Worm (Caenorhabditis elegans) whole organism, L4 larva: ENCODE measurements around the gene aakb-2.

ENCODE experiments used
- D1046.2 ChIP-seq: fragments of 200-800 bp; sonication (Bioruptor generic); IDR thresholded peaks from 2 replicates; pipeline ENCODE4 v1.3.6; 2022; ENCODE audit warnings: missing genetic modification characterization, missing compliant biosample characterization
- F26F4.8 ChIP-seq: fragments of 200-800 bp; sonication (Bioruptor generic); conservative IDR thresholded peaks from 2 replicates; pipeline ENCODE4 v1.3.6; 2022; ENCODE audit warnings: missing genetic modification characterization, missing compliant biosample characterization
- F44E2.7 ChIP-seq: fragments of 200-800 bp; sonication (Bioruptor generic); IDR thresholded peaks from 2 replicates; pipeline ENCODE4 v2.1.2; 2022; ENCODE audit warnings: missing genetic modification characterization, missing compliant biosample characterization
- Y48G9A.11 ChIP-seq: fragments of 200-800 bp; sonication (Bioruptor generic); IDR thresholded peaks from 2 replicates; pipeline ENCODE4 v1.3.6; 2022; ENCODE audit warnings: missing genetic modification reagents, missing genetic modification characterization, missing compliant biosample characterization
- ZK337.2 ChIP-seq: fragments of 200-800 bp; sonication (Bioruptor generic); IDR thresholded peaks from 2 replicates; pipeline ENCODE4 v1.3.6; 2022; ENCODE audit warnings: missing genetic modification reagents, missing genetic modification characterization, missing compliant biosample characterization
- ama-1 ChIP-seq: fragments of 150-350 bp; optimal IDR thresholded peaks from 2 replicates; lab custom pipeline; 2014; ENCODE audit warnings: inconsistent platforms, mixed read lengths
- arid-1 ChIP-seq: fragments of 200-800 bp; sonication (Bioruptor generic); conservative IDR thresholded peaks from 2 replicates; pipeline ENCODE4 v1.3.6; 2022; ENCODE audit warnings: missing genetic modification reagents, missing genetic modification characterization, missing compliant biosample characterization
- attf-4 ChIP-seq: sonication (generic microtip); optimal IDR thresholded peaks from 3 replicates; lab custom pipeline; 2017; ENCODE audit warnings: missing biosample characterization, missing genetic modification characterization
- ceh-20 ChIP-seq: fragments of 200-800 bp; sonication (Bioruptor generic); IDR thresholded peaks from 2 replicates; pipeline ENCODE4 v1.3.6; 2022; ENCODE audit warnings: missing genetic modification reagents, missing genetic modification characterization, missing compliant biosample characterization
- ceh-32 ChIP-seq: sonication (generic microtip); optimal IDR thresholded peaks from 2 replicates; lab custom pipeline; 2016; ENCODE audit warnings: mild to moderate bottlenecking, missing genetic modification characterization, missing compliant biosample characterization; ENCODE audit not compliant: poor library complexity
- ceh-44 ChIP-seq: fragments of 200-800 bp; sonication (Bioruptor generic); IDR thresholded peaks from 2 replicates; pipeline ENCODE4 v1.3.6; 2022; ENCODE audit warnings: missing genetic modification reagents, missing genetic modification characterization, missing compliant biosample characterization
- ceh-62 ChIP-seq: sonication (generic microtip); optimal IDR thresholded peaks from 2 replicates; lab custom pipeline; 2017; ENCODE audit warnings: missing biosample characterization, missing genetic modification characterization
- ces-1 ChIP-seq: fragments of 150-350 bp; sonication (generic microtip); optimal IDR thresholded peaks from 4 replicates; lab custom pipeline; 2014; ENCODE audit warnings: missing biosample characterization, missing genetic modification reagents, missing genetic modification characterization
- ctbp-1 ChIP-seq: fragments of 200-800 bp; sonication (Bioruptor generic); IDR thresholded peaks from 2 replicates; pipeline ENCODE4 v1.3.6; 2022; ENCODE audit warnings: missing genetic modification reagents, missing genetic modification characterization, missing compliant biosample characterization
- daf-12 ChIP-seq: fragments of 150-350 bp; optimal IDR thresholded peaks from 2 replicates; lab custom pipeline; 2014; ENCODE audit warnings: missing biosample characterization, missing genetic modification reagents, missing genetic modification characterization
- daf-16 ChIP-seq, 3 experiments: sonication (generic microtip); optimal IDR thresholded peaks; 2 replicates each; lab custom pipeline; 2016 to 2017; ENCODE audit warnings: missing genetic modification characterization in 3 of 3, missing genetic modification reagents in 3 of 3, mild to moderate bottlenecking in 2 of 3, missing compliant biosample characterization in 2 of 3, missing biosample characterization in 1 of 3, moderate library complexity in 1 of 3
- dmd-8 ChIP-seq: fragments of 200-800 bp; sonication (Bioruptor generic); IDR thresholded peaks from 2 replicates; pipeline ENCODE4 v1.3.6; 2022; ENCODE audit warnings: missing genetic modification characterization, missing compliant biosample characterization
- dmd-9 ChIP-seq: fragments of 200-800 bp; sonication (Bioruptor generic); IDR thresholded peaks from 2 replicates; pipeline ENCODE4 v1.3.6; 2022; ENCODE audit warnings: missing genetic modification reagents, missing genetic modification characterization, missing compliant biosample characterization
- dpl-1 ChIP-seq: fragments of 150-350 bp; optimal IDR thresholded peaks from 2 replicates; lab custom pipeline; 2014; ENCODE audit warnings: missing biosample characterization, missing genetic modification reagents, missing genetic modification characterization
- duxl-1 ChIP-seq: sonication (generic microtip); optimal IDR thresholded peaks from 2 replicates; lab custom pipeline; 2016; ENCODE audit warnings: mild to moderate bottlenecking, missing genetic modification characterization, moderate library complexity, missing compliant biosample characterization; ENCODE audit not compliant: poor library complexity
- dve-1 ChIP-seq: sonication (generic microtip); optimal IDR thresholded peaks from 2 replicates; lab custom pipeline; 2017; ENCODE audit warnings: antibody characterized with exemption, mild to moderate bottlenecking, missing genetic modification characterization, missing compliant biosample characterization; ENCODE audit not compliant: insufficient read depth
- egl-27 ChIP-seq: sonication (generic microtip); optimal IDR thresholded peaks from 3 replicates; lab custom pipeline; 2017; ENCODE audit warnings: missing biosample characterization, missing genetic modification reagents, missing genetic modification characterization
- egl-43 ChIP-seq: fragments of 200-800 bp; sonication (Bioruptor generic); IDR thresholded peaks from 2 replicates; pipeline ENCODE4 v1.3.6; 2022; ENCODE audit warnings: missing genetic modification reagents, missing genetic modification characterization, missing compliant biosample characterization
- fkh-10 ChIP-seq: fragments of 150-350 bp; optimal IDR thresholded peaks from 2 replicates; lab custom pipeline; 2014; ENCODE audit warnings: missing biosample characterization, missing genetic modification reagents, missing genetic modification characterization
- lim-7 ChIP-seq: fragments of 200-800 bp; sonication (Bioruptor generic); IDR thresholded peaks from 2 replicates; pipeline ENCODE4 v1.3.6; 2022; ENCODE audit warnings: missing genetic modification characterization, missing compliant biosample characterization
- lin-1 ChIP-seq: fragments of 200-800 bp; sonication (Bioruptor generic); IDR thresholded peaks from 2 replicates; pipeline ENCODE4 v1.3.6; 2022; ENCODE audit warnings: missing genetic modification reagents, missing genetic modification characterization, missing compliant biosample characterization
- lin-13 ChIP-seq: fragments of 150-350 bp; optimal IDR thresholded peaks from 2 replicates; lab custom pipeline; 2014; ENCODE audit warnings: missing biosample characterization, missing genetic modification reagents, missing genetic modification characterization
- lin-38 ChIP-seq: fragments of 200-800 bp; sonication (Bioruptor generic); IDR thresholded peaks from 2 replicates; pipeline ENCODE4 v1.3.6; 2022; ENCODE audit warnings: missing genetic modification reagents, missing genetic modification characterization, missing compliant biosample characterization
- lsy-2 ChIP-seq, 2 experiments: fragments of 150-350 bp in 1 of 2; sonication (generic microtip) in 1 of 2; optimal IDR thresholded peaks; 2 replicates each; lab custom pipeline; 2014 to 2017; ENCODE audit warnings: missing biosample characterization in 2 of 2, missing genetic modification characterization in 2 of 2
- madf-5 ChIP-seq, 2 experiments: fragments of 200-800 bp; sonication (Bioruptor generic); IDR thresholded peaks; 2 replicates each; pipeline ENCODE4 v1.3.6; 2022; ENCODE audit warnings: missing compliant biosample characterization in 2 of 2, missing genetic modification characterization in 2 of 2
- madf-9 ChIP-seq: fragments of 200-800 bp; sonication (Bioruptor generic); conservative IDR thresholded peaks from 2 replicates; pipeline ENCODE4 v1.3.6; 2022; ENCODE audit warnings: missing genetic modification reagents, missing genetic modification characterization, missing compliant biosample characterization
- mdl-1 ChIP-seq, 2 experiments: fragments of 150-350 bp in 1 of 2; sonication (generic microtip) in 1 of 2; optimal IDR thresholded peaks; 2 replicates each; lab custom pipeline; 2014 to 2017; ENCODE audit warnings: missing biosample characterization in 2 of 2, missing genetic modification characterization in 2 of 2
- mep-1 ChIP-seq: fragments of 150-350 bp; sonication (generic microtip); optimal IDR thresholded peaks from 3 replicates; lab custom pipeline; 2014; ENCODE audit warnings: missing biosample characterization, missing genetic modification characterization
- mxl-2 ChIP-seq: fragments of 200-800 bp; sonication (Bioruptor generic); conservative IDR thresholded peaks from 2 replicates; pipeline ENCODE4 v1.3.6; 2022; ENCODE audit warnings: missing genetic modification reagents, missing genetic modification characterization, missing compliant biosample characterization
- nhr-10 ChIP-seq: fragments of 150-350 bp; optimal IDR thresholded peaks from 2 replicates; lab custom pipeline; 2014; ENCODE audit warnings: missing biosample characterization, missing genetic modification characterization
- nhr-102 ChIP-seq: sonication (generic microtip); optimal IDR thresholded peaks from 2 replicates; lab custom pipeline; 2016; ENCODE audit warnings: mild to moderate bottlenecking, missing genetic modification characterization, moderate library complexity, missing compliant biosample characterization
- nhr-111 ChIP-seq: fragments of 200-800 bp; sonication (Bioruptor generic); optimal IDR thresholded peaks from 2 replicates; lab custom pipeline; 2018; ENCODE audit warnings: mild to moderate bottlenecking, missing genetic modification characterization, missing compliant biosample characterization
- nhr-25 ChIP-seq: sonication (generic microtip); optimal IDR thresholded peaks from 2 replicates; lab custom pipeline; 2017; ENCODE audit warnings: missing genetic modification characterization, mild to moderate bottlenecking, missing compliant biosample characterization, antibody characterized with exemption, moderate library complexity, borderline replicate concordance; ENCODE audit not compliant: insufficient read depth
- nhr-28 ChIP-seq: fragments of 150-350 bp; optimal IDR thresholded peaks from 2 replicates; lab custom pipeline; 2014; ENCODE audit warnings: missing biosample characterization, missing genetic modification characterization
- nhr-42 ChIP-seq: fragments of 200-800 bp; sonication (Bioruptor generic); IDR thresholded peaks from 2 replicates; pipeline ENCODE4 v1.3.6; 2022; ENCODE audit warnings: missing genetic modification characterization, missing compliant biosample characterization
- nhr-6 ChIP-seq: fragments of 150-350 bp; optimal IDR thresholded peaks from 2 replicates; lab custom pipeline; 2014; ENCODE audit warnings: missing biosample characterization, missing genetic modification characterization
- nhr-77 ChIP-seq: fragments of 150-350 bp; optimal IDR thresholded peaks from 2 replicates; lab custom pipeline; 2014; ENCODE audit warnings: missing biosample characterization, missing genetic modification characterization
- snpc-1.2 ChIP-seq: fragments of 200-800 bp; sonication (Bioruptor generic); IDR thresholded peaks from 2 replicates; pipeline ENCODE4 v1.3.6; 2022; ENCODE audit warnings: missing genetic modification reagents, missing genetic modification characterization, missing compliant biosample characterization
- tra-1 ChIP-seq: fragments of 200-800 bp; sonication (Bioruptor generic); IDR thresholded peaks from 2 replicates; pipeline ENCODE4 v1.3.6; 2022; ENCODE audit warnings: missing genetic modification reagents, missing genetic modification characterization, missing compliant biosample characterization
- unc-130 ChIP-seq: sonication (generic microtip); optimal IDR thresholded peaks from 2 replicates; lab custom pipeline; 2016; ENCODE audit warnings: missing genetic modification reagents, missing genetic modification characterization, missing compliant biosample characterization
- unc-39 ChIP-seq: sonication (generic microtip); optimal IDR thresholded peaks from 2 replicates; lab custom pipeline; 2017; ENCODE audit warnings: missing biosample characterization, missing genetic modification characterization
- vab-7 ChIP-seq: fragments of 200-800 bp; sonication (Bioruptor generic); IDR thresholded peaks from 2 replicates; pipeline ENCODE4 v1.3.6; 2022; ENCODE audit warnings: missing genetic modification reagents, missing genetic modification characterization, missing compliant biosample characterization
- zag-1 ChIP-seq: fragments of 150-350 bp; optimal IDR thresholded peaks from 2 replicates; lab custom pipeline; 2014; ENCODE audit warnings: missing biosample characterization, missing genetic modification characterization
- zfp-2 ChIP-seq: sonication (generic microtip); optimal IDR thresholded peaks from 2 replicates; lab custom pipeline; 2016; ENCODE audit warnings: mild to moderate bottlenecking, missing genetic modification characterization, missing compliant biosample characterization
- zip-2 ChIP-seq: fragments of 150-350 bp; optimal IDR thresholded peaks from 2 replicates; lab custom pipeline; 2014; ENCODE audit warnings: missing biosample characterization, missing genetic modification characterization
- ztf-11 ChIP-seq: fragments of 150-350 bp; optimal IDR thresholded peaks from 2 replicates; lab custom pipeline; 2014; ENCODE audit warnings: missing biosample characterization, missing genetic modification characterization

aakb-2 gene

DNA sequence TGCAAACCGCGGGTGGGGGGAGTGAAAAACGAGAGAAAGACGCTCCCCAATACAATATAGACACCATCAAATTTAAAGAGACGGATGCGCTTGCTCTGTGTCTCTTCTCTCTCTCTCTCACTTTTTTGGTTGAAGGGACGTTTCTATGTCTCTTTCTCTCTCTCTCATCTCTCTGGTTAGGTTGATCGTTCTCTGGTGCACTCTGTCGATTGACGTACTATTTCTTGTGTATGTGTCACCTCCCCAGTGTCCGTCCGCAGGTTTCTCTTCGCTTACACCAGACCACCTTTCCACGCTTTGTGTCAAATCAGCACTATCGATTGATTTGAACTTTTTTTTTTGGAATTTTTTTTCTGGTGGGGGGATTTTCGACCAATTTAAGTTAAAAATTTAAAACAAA, 6.5 kb downstream of the aakb-2 start (continued):
- TF ChIP-seq daf-16 (GFP tag; optimal IDR thresholded peaks at IDR 0.05; lab: Kevin White, UChicago): no peak
- TF ChIP-seq daf-16 (tag; optimal IDR thresholded peaks at IDR 0.05; lab: Kevin White, UChicago): peak; percentile 74
- TF ChIP-seq nhr-25 (tag; lab: Kevin White, UChicago): peak; percentile 43
- TF ChIP-seq D1046.2 (GFP tag; lab: Robert Waterston, UW): no peak
- TF ChIP-seq F26F4.8 (GFP tag; lab: Robert Waterston, UW): no peak
- no peak for TF ChIP-seq ama-1 (lab: Kevin White, UChicago)
- no peak for TF ChIP-seq nhr-102 (tag; lab: Kevin White, UChicago)
- TF ChIP-seq ztf-11 (tag; lab: Kevin White, UChicago): no peak
- TF ChIP-seq ceh-32 (tag; lab: Kevin White, UChicago): no peak
- TF ChIP-seq lim-7 (GFP tag; lab: Robert Waterston, UW): no peak
- no peak for TF ChIP-seq dmd-9 (GFP tag; lab: Robert Waterston, UW)
- TF ChIP-seq dpl-1 (GFP tag; lab: Kevin White, UChicago): peak; percentile 42
- TF ChIP-seq lsy-2 (tag; optimal IDR thresholded peaks at IDR 0.05; lab: Kevin White, UChicago): peak; percentile 30 to 74
- peak; percentile 88 for TF ChIP-seq nhr-28 (tag; lab: Kevin White, UChicago)
- no peak for TF ChIP-seq madf-9 (GFP tag; lab: Robert Waterston, UW)
- TF ChIP-seq duxl-1 (tag; lab: Kevin White, UChicago): no peak
- TF ChIP-seq vab-7 (GFP tag; lab: Robert Waterston, UW): no peak
- peak; percentile 50 for TF ChIP-seq lin-38
- TF ChIP-seq madf-5 (GFP tag; IDR thresholded peaks at IDR 0.05; lab: Robert Waterston, UW): no peak
- TF ChIP-seq Y48G9A.11 (GFP tag; lab: Robert Waterston, UW): no peak
- TF ChIP-seq lin-13 (GFP tag; lab: Kevin White, UChicago): peak; percentile 29
- TF ChIP-seq nhr-111: no peak
- TF ChIP-seq fkh-10 (GFP tag; lab: Kevin White, UChicago): no peak
- TF ChIP-seq egl-43 (GFP tag; lab: Robert Waterston, UW): no peak
- no peak for TF ChIP-seq zag-1 (tag; lab: Kevin White, UChicago)
- TF ChIP-seq unc-39 (tag; lab: Kevin White, UChicago): no peak
- 0 out of 2 replicates have a peak, but pooled peaks have one; percentile 47 for TF ChIP-seq tra-1 (GFP tag; lab: Robert Waterston, UW)
- no peak for TF ChIP-seq egl-27 (tag; lab: Kevin White, UChicago)
- TF ChIP-seq mdl-1 (tag; optimal IDR thresholded peaks at IDR 0.05; lab: Kevin White, UChicago): peak in 1 of 2 experiments; percentile 80
- TF ChIP-seq snpc-1.2: no peak
- no peak for TF ChIP-seq nhr-42 (GFP tag; lab: Robert Waterston, UW)
- peak; percentile 59 for TF ChIP-seq nhr-77 (tag; lab: Kevin White, UChicago)
- TF ChIP-seq ZK337.2: no peak
- no peak for TF ChIP-seq zfp-2
- no peak for TF ChIP-seq daf-12
- TF ChIP-seq zip-2 (tag; lab: Kevin White, UChicago): no peak
- TF ChIP-seq lin-1 (GFP tag; lab: Robert Waterston, UW): no peak
- TF ChIP-seq ctbp-1: no peak
- TF ChIP-seq nhr-10 (tag; lab: Kevin White, UChicago): no peak
- no peak for TF ChIP-seq mxl-2 (GFP tag; lab: Robert Waterston, UW)
- TF ChIP-seq ceh-44 (GFP tag; lab: Robert Waterston, UW): no peak
- peak; percentile 94 for TF ChIP-seq dve-1 (tag; lab: Kevin White, UChicago)
- TF ChIP-seq unc-130 (GFP tag; lab: Kevin White, UChicago): no peak
- TF ChIP-seq ceh-20 (GFP tag; lab: Robert Waterston, UW): peak; percentile 68; the same call in 1 of the 2 replicates
- peak; percentile 91 for TF ChIP-seq mep-1 (tag; lab: Kevin White, UChicago)
- 0 out of 2 replicates have a peak, but pooled peaks have one; percentile 14 for TF ChIP-seq arid-1 (GFP tag; lab: Robert Waterston, UW)
- TF ChIP-seq nhr-6: peak; percentile 71
- no peak for TF ChIP-seq ceh-62 (tag; lab: Kevin White, UChicago)
- TF ChIP-seq attf-4 (tag; lab: Kevin White, UChicago): no peak
- TF ChIP-seq F44E2.7: no peak
- TF ChIP-seq dmd-8: no peak
- TF ChIP-seq ces-1 (GFP tag; lab: Kevin White, UChicago): no peak
